Fruit fly (Drosophila melanogaster) S2 (cell line): ENCODE data around the gene tbc.

Source experiments
- CG8478 ChIP-seq: fragments of >200 bp; optimal IDR thresholded peaks from 2 replicates; lab custom pipeline; 2018
- CTCF ChIP-seq, 2 experiments: fragments of >200 bp; optimal IDR thresholded peaks; 2 replicates each; lab custom pipeline; 2018

DNA sequence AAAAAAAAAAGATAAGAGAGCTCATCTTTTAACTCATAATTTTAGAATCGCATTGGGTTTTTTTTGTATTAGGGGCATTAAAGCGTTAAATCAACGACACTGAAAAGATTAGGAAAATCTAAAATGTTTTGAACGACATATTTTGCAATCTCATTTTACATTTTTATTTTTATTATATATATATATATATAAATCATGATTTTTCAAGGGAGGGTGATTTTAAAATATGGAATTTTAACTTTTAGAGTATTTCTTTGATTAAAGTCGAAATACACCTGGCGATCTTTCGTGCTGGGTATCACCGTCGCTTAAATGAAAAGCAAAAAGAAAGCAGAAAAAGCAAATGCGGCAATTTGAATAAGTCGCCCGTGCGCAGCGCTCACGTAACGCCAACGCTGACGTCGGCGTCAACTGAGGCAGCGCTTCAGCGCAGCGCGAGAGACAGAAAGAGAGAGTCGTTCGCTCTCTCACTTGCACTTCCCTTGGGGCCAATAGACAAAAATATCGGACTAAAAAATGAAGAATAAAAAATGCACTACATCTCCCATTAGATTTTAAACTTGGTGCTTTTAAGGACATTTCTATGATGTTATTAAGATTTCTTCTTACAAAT lies 40.4 kb downstream of the tbc start:
- TF ChIP-seq CTCF (optimal IDR thresholded peaks at IDR 0.05; lab: Kevin White, UChicago): no peak
- no peak for TF ChIP-seq CG8478 (lab: Kevin White, UChicago)
